Worm (Caenorhabditis elegans): ENCODE results near the gene C27B7.5.

The C27B7.5 gene

ce11 chrIV:8873847-8874246, 27.6 kb upstream of the C27B7.5 start, which contains the start of gene hdl-2:
TSS of gene hdl-2 (plus strand) at chrIV:8874147.
- no peak for TF ChIP-seq C38D4.7 (GFP tag; optimal IDR thresholded peaks at IDR 0.05)

- no peak for TF ChIP-seq rnt-1 (tag; optimal IDR thresholded peaks at IDR 0.05)
- TF ChIP-seq gmeb-2 (tag; optimal IDR thresholded peaks at IDR 0.05) = no peak
- no peak for TF ChIP-seq hlh-13 (GFP tag; optimal IDR thresholded peaks at IDR 0.05)
- TF ChIP-seq C38D4.7 (GFP tag; optimal IDR thresholded peaks at IDR 0.05) = no peak
- no peak for TF ChIP-seq unc-86 (tag; optimal IDR thresholded peaks at IDR 0.05)
- TF ChIP-seq ceh-22 (tag; optimal IDR thresholded peaks at IDR 0.05) = no peak
- no peak for TF ChIP-seq hlh-6 (tag; optimal IDR thresholded peaks at IDR 0.05)
- TF ChIP-seq hlh-8 (tag; optimal IDR thresholded peaks at IDR 0.05) = no peak
- no peak for TF ChIP-seq pax-1 (tag; optimal IDR thresholded peaks at IDR 0.05)
- TF ChIP-seq sox-4 (tag; optimal IDR thresholded peaks at IDR 0.05) = no peak
- no peak for TF ChIP-seq K02D7.2 (tag; optimal IDR thresholded peaks at IDR 0.05)
- no peak for TF ChIP-seq ref-2 (tag; optimal IDR thresholded peaks at IDR 0.05)
- TF ChIP-seq ceh-31 (tag; optimal IDR thresholded peaks at IDR 0.05) = no peak
- no peak for TF ChIP-seq syd-9 (tag; optimal IDR thresholded peaks at IDR 0.05)
- TF ChIP-seq lim-6 (tag; optimal IDR thresholded peaks at IDR 0.05) = no peak
- no peak for TF ChIP-seq ama-1 (optimal IDR thresholded peaks at IDR 0.05)
- no peak for TF ChIP-seq nfya-1 (tag; optimal IDR thresholded peaks at IDR 0.05)
- TF ChIP-seq pqm-1 (tag; optimal IDR thresholded peaks at IDR 0.05) = no peak
- no peak for TF ChIP-seq ceh-6 (GFP tag; optimal IDR thresholded peaks at IDR 0.05)
These were observed 21.6 kb upstream of the C27B7.5 start, which contains the start of gene npax-4 for ce11 chrIV:8879810-8880209. TSS of gene npax-4 (minus strand) at chrIV:8879910.

DNA sequence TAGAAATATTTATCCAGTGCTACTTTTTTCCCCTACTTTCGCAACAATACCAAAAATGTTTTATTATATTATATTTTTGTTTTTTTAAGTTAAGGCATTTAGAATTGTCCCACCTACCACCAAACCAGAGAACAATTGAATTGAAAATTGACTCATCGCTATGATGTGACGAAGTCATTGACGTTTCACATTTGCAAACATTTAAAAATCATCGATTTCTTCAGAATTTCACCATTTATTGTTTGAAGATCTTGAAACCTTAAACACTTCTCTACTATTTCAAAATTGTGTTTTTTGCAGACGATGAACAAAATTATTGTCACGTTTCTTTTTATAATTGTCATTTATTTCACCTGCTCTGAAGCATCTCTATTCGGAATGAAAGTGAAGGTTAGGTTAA, 20.3 kb upstream of the C27B7.5 start, which contains the start of gene C09G9.8:
Gene C09G9.8 (plus strand): TSS at position 301 of the 400 bp plus-strand sequence.
- TF ChIP-seq unc-55 (GFP tag; optimal IDR thresholded peaks at IDR 0.05) (no peak), hlh-13 (GFP tag; optimal IDR thresholded peaks at IDR 0.05) (no peak), ahr-1 (tag; optimal IDR thresholded peaks at IDR 0.05) (no peak), npax-4 (tag; optimal IDR thresholded peaks at IDR 0.05) (no peak)

ce11 chrIV:8886228-8886627, 15.2 kb upstream of the C27B7.5 start, which contains the start of gene C09G9.5:
TSS of gene C09G9.5 (plus strand) at chrIV:8886528.
- TF ChIP-seq fax-1 (tag; optimal IDR thresholded peaks at IDR 0.05) = no peak
- TF ChIP-seq Y22D7AL.16 (tag; optimal IDR thresholded peaks at IDR 0.05) = no peak
- no peak for TF ChIP-seq elt-2 (tag; optimal IDR thresholded peaks at IDR 0.05)
- TF ChIP-seq tbx-7 (tag; optimal IDR thresholded peaks at IDR 0.05) = no peak
- TF ChIP-seq dve-1 (tag; optimal IDR thresholded peaks at IDR 0.05) = no peak
- TF ChIP-seq che-1 (tag; optimal IDR thresholded peaks at IDR 0.05) = no peak
- TF ChIP-seq npax-4 (tag; optimal IDR thresholded peaks at IDR 0.05) = no peak
- no peak for TF ChIP-seq dmd-4 (tag; optimal IDR thresholded peaks at IDR 0.05; ENCODE audit: borderline replicate concordance)
- TF ChIP-seq ceh-34 (tag; optimal IDR thresholded peaks at IDR 0.05) = no peak
- no peak for TF ChIP-seq sdc-2 (tag; optimal IDR thresholded peaks at IDR 0.05)

ce11 chrIV:8888525-8889026, 12.9 kb upstream of the C27B7.5 start, which contains the start of gene oma-1:
TSS of gene oma-1 (plus strand) at chrIV:8888976.
- TF ChIP-seq ceh-2 (tag; optimal IDR thresholded peaks at IDR 0.05) (no peak), nhr-232 (tag; optimal IDR thresholded peaks at IDR 0.05) (no peak), ref-2 (tag; optimal IDR thresholded peaks at IDR 0.05) (no peak), C08G9.2 (tag; optimal IDR thresholded peaks at IDR 0.05) (no peak), ceh-34 (tag; optimal IDR thresholded peaks at IDR 0.05) (no peak), eyg-1 (tag; optimal IDR thresholded peaks at IDR 0.05) (no peak), F13H6.1 (tag; optimal IDR thresholded peaks at IDR 0.05) (no peak), tbx-2 (tag; optimal IDR thresholded peaks at IDR 0.05) (no peak), pat-9 (tag; optimal IDR thresholded peaks at IDR 0.05) (no peak), unc-3 (GFP tag; conservative IDR thresholded peaks at IDR 0.05) (no peak), unc-3 (tag; optimal IDR thresholded peaks at IDR 0.05) (no peak), ets-4 (tag; optimal IDR thresholded peaks at IDR 0.05) (no peak), ceh-24 (tag; optimal IDR thresholded peaks at IDR 0.05) (no peak), elt-4 (tag; optimal IDR thresholded peaks at IDR 0.05) (no peak), fkh-6 (tag; optimal IDR thresholded peaks at IDR 0.05) (no peak), nhr-11 (tag; optimal IDR thresholded peaks at IDR 0.05) (no peak), ceh-6 (GFP tag; optimal IDR thresholded peaks at IDR 0.05) (no peak), ceh-18 (tag; optimal IDR thresholded peaks at IDR 0.05) (no peak), sox-2 (GFP tag; IDR thresholded peaks at IDR 0.05) (no peak), ceh-48 (tag; optimal IDR thresholded peaks at IDR 0.05) (no peak), tbx-7 (tag; optimal IDR thresholded peaks at IDR 0.05) (no peak)
